Worm (Caenorhabditis elegans) whole organism, L1 larva: ENCODE data around the gene fip-4.

Experiments used
- C16A3.4 ChIP-seq: fragments of 150-350 bp; optimal IDR thresholded peaks from 2 replicates; lab custom pipeline; 2014; ENCODE audit warnings: missing biosample characterization, missing genetic modification characterization
- F16B12.6 ChIP-seq: fragments of 150-350 bp; optimal IDR thresholded peaks from 2 replicates; lab custom pipeline; 2014; ENCODE audit warnings: missing biosample characterization, missing genetic modification characterization
- aha-1 ChIP-seq: fragments of 150-350 bp; optimal IDR thresholded peaks from 2 replicates; lab custom pipeline; 2014; ENCODE audit warnings: missing biosample characterization, missing genetic modification characterization
- blmp-1 ChIP-seq: fragments of 150-350 bp; optimal IDR thresholded peaks from 2 replicates; lab custom pipeline; 2014; ENCODE audit warnings: missing biosample characterization, missing genetic modification characterization
- ceh-82 ChIP-seq, 3 experiments: fragments of 150-350 bp in 1 of 3; sonication (generic microtip) in 2 of 3; optimal IDR thresholded peaks; 2 replicates each; lab custom pipeline; 2014 to 2017; ENCODE audit warnings: missing biosample characterization in 3 of 3, missing genetic modification characterization in 3 of 3
- ces-1 ChIP-seq: fragments of 150-350 bp; optimal IDR thresholded peaks from 2 replicates; lab custom pipeline; 2014; ENCODE audit warnings: missing biosample characterization, missing genetic modification reagents, missing genetic modification characterization
- dpl-1 ChIP-seq, 3 experiments: fragments of 150-350 bp in 2 of 3; sonication (generic microtip) in 1 of 3; optimal IDR thresholded peaks; 2 replicates each; lab custom pipeline; 2014 to 2017; ENCODE audit warnings: missing biosample characterization in 3 of 3, missing genetic modification characterization in 3 of 3, missing genetic modification reagents in 3 of 3
- dsc-1 ChIP-seq: sonication (generic microtip); optimal IDR thresholded peaks from 2 replicates; lab custom pipeline; 2016; ENCODE audit warnings: mild to moderate bottlenecking, missing genetic modification characterization, missing compliant biosample characterization
- efl-1 ChIP-seq, 4 experiments: fragments of 150-350 bp; optimal IDR thresholded peaks in 3 of 4; peaks in 1 of 4; 1 replicate in 1 of 4; 2 replicates in 3 of 4; lab custom pipeline; 2014; ENCODE audit warnings: missing biosample characterization in 2 of 4, missing genetic modification characterization in 2 of 4, missing genetic modification reagents in 2 of 4
- elt-2 ChIP-seq: sonication (generic microtip); optimal IDR thresholded peaks from 2 replicates; lab custom pipeline; 2016; ENCODE audit warnings: missing genetic modification characterization, mild to moderate bottlenecking, inconsistent platforms, missing compliant biosample characterization, missing genetic modification reagents
- elt-3 ChIP-seq, 6 experiments: fragments of 150-350 bp in 1 of 6; sonication (generic microtip); optimal IDR thresholded peaks; 2 replicates each; lab custom pipeline; 2017 to 2018; ENCODE audit warnings: missing biosample characterization in 6 of 6, missing genetic modification characterization in 6 of 6, inconsistent platforms in 1 of 6
- grh-1 ChIP-seq: fragments of 200-800 bp; sonication (Bioruptor generic); IDR thresholded peaks from 2 replicates; pipeline ENCODE4 v1.3.6; 2022; ENCODE audit warnings: missing genetic modification reagents, missing genetic modification characterization, missing compliant biosample characterization
- hlh-17 ChIP-seq: fragments of 200-800 bp; sonication (Bioruptor generic); optimal IDR thresholded peaks from 2 replicates; lab custom pipeline; 2018; ENCODE audit warnings: missing genetic modification characterization, mild to moderate bottlenecking, missing compliant biosample characterization, moderate library complexity, borderline replicate concordance
- irx-1 ChIP-seq: sonication (generic microtip); optimal IDR thresholded peaks from 2 replicates; lab custom pipeline; 2016; ENCODE audit warnings: missing genetic modification characterization, missing compliant biosample characterization
- lin-14 ChIP-seq: fragments of 200-800 bp; sonication (Bioruptor generic); optimal IDR thresholded peaks from 2 replicates; lab custom pipeline; 2018; ENCODE audit warnings: mild to moderate bottlenecking, missing genetic modification characterization, moderate library complexity, missing compliant biosample characterization
- lin-35 ChIP-seq, 2 experiments: fragments of 150-350 bp; optimal IDR thresholded peaks; 2 replicates each; lab custom pipeline; 2014; ENCODE audit warnings: missing biosample characterization in 2 of 2, missing genetic modification characterization in 2 of 2, missing genetic modification reagents in 2 of 2
- lsy-2 ChIP-seq, 2 experiments: fragments of 150-350 bp; optimal IDR thresholded peaks; 2 replicates each; lab custom pipeline; 2014; ENCODE audit warnings: missing biosample characterization in 2 of 2, missing genetic modification characterization in 2 of 2
- mab-9 ChIP-seq: fragments of 200-800 bp; sonication (Bioruptor generic); IDR thresholded peaks from 2 replicates; pipeline ENCODE4 v1.3.6; 2022; ENCODE audit warnings: missing genetic modification reagents, missing genetic modification characterization, missing compliant biosample characterization
- mdl-1 ChIP-seq, 2 experiments: fragments of 150-350 bp; optimal IDR thresholded peaks; 2 replicates each; lab custom pipeline; 2014 to 2017; ENCODE audit warnings: missing biosample characterization in 2 of 2, missing genetic modification characterization in 2 of 2, inconsistent platforms in 1 of 2
- mep-1 ChIP-seq: fragments of 150-350 bp; optimal IDR thresholded peaks from 2 replicates; lab custom pipeline; 2014; ENCODE audit warnings: missing biosample characterization, missing genetic modification characterization
- nhr-11 ChIP-seq: fragments of 150-350 bp; optimal IDR thresholded peaks from 2 replicates; lab custom pipeline; 2014; ENCODE audit warnings: missing biosample characterization, missing genetic modification characterization
- nhr-19 ChIP-seq: fragments of 200-800 bp; sonication (Bioruptor generic); conservative IDR thresholded peaks from 2 replicates; pipeline ENCODE4 v1.3.6; 2022; ENCODE audit warnings: missing genetic modification characterization, missing compliant biosample characterization
- nhr-20 ChIP-seq: sonication (generic microtip); optimal IDR thresholded peaks from 2 replicates; lab custom pipeline; 2016; ENCODE audit warnings: mild to moderate bottlenecking, missing genetic modification characterization, missing compliant biosample characterization
- nhr-47 ChIP-seq: sonication (generic microtip); optimal IDR thresholded peaks from 2 replicates; lab custom pipeline; 2016; ENCODE audit warnings: mild to moderate bottlenecking, missing genetic modification characterization, moderate library complexity, missing compliant biosample characterization
- nhr-71 ChIP-seq: sonication (generic microtip); optimal IDR thresholded peaks from 2 replicates; lab custom pipeline; 2016; ENCODE audit warnings: mild to moderate bottlenecking, missing genetic modification characterization, moderate library complexity, missing compliant biosample characterization
- nhr-77 ChIP-seq: fragments of 150-350 bp; optimal IDR thresholded peaks from 2 replicates; lab custom pipeline; 2014; ENCODE audit warnings: missing biosample characterization, missing genetic modification characterization
- nhr-85 ChIP-seq: sonication (generic microtip); peaks from one replicate; lab custom pipeline; 2016; ENCODE audit warnings: missing genetic modification characterization, inconsistent platforms, missing compliant biosample characterization
- nhr-90 ChIP-seq: sonication (generic microtip); optimal IDR thresholded peaks from 2 replicates; lab custom pipeline; 2016; ENCODE audit warnings: mild to moderate bottlenecking, missing genetic modification characterization, missing compliant biosample characterization; ENCODE audit not compliant: poor library complexity
- rnt-1 ChIP-seq: sonication (generic microtip); optimal IDR thresholded peaks from 2 replicates; lab custom pipeline; 2016; ENCODE audit warnings: mild to moderate bottlenecking, missing genetic modification characterization, moderate library complexity, missing compliant biosample characterization
- snu-23 ChIP-seq: sonication (generic microtip); optimal IDR thresholded peaks from 2 replicates; lab custom pipeline; 2016; ENCODE audit warnings: missing genetic modification characterization, missing compliant biosample characterization
- sup-37 ChIP-seq: fragments of 200-800 bp; sonication (Bioruptor generic); optimal IDR thresholded peaks from 2 replicates; lab custom pipeline; 2018; ENCODE audit warnings: mild to moderate bottlenecking, missing genetic modification characterization, missing compliant biosample characterization
- unc-130 ChIP-seq: fragments of 150-350 bp; optimal IDR thresholded peaks from 2 replicates; lab custom pipeline; 2017; ENCODE audit warnings: missing biosample characterization, missing genetic modification characterization, inconsistent platforms
- unc-62 ChIP-seq: fragments of 150-350 bp; optimal IDR thresholded peaks from 2 replicates; lab custom pipeline; 2014; ENCODE audit warnings: missing biosample characterization, missing genetic modification reagents, missing genetic modification characterization
- unc-86 ChIP-seq: sonication (generic microtip); optimal IDR thresholded peaks from 2 replicates; lab custom pipeline; 2016; ENCODE audit warnings: missing genetic modification characterization, missing compliant biosample characterization
- ztf-11 ChIP-seq, 2 experiments: sonication (generic microtip); optimal IDR thresholded peaks; 2 replicates each; lab custom pipeline; 2016 to 2017; ENCODE audit warnings: missing genetic modification characterization in 2 of 2, missing biosample characterization in 1 of 2, missing compliant biosample characterization in 1 of 2
- ztf-4 ChIP-seq: fragments of 150-350 bp; optimal IDR thresholded peaks from 2 replicates; lab custom pipeline; 2014; ENCODE audit warnings: missing biosample characterization, missing genetic modification characterization

fip-4 gene

ce11 chrV:8610633-8611404, at the start of gene fip-4:
TSS of gene fip-4 (minus strand) at chrV:8611268.
- TF ChIP-seq unc-86 (no peak), dpl-1 (GFP tag; optimal IDR thresholded peaks at IDR 0.05; lab: Kevin White, UChicago) (peak in 1 of 3 experiments; percentile 2), dsc-1 (tag; lab: Kevin White, UChicago) (no peak), nhr-77 (no peak), hlh-17 (GFP tag; lab: Kevin White, UChicago) (no peak), lin-35 (GFP tag; optimal IDR thresholded peaks at IDR 0.05; lab: Kevin White, UChicago) (peak in 1 of 2 experiments; percentile 61), nhr-90 (tag; lab: Kevin White, UChicago) (peak; percentile 26), lin-14 (GFP tag; lab: Kevin White, UChicago) (peak; percentile 83), C16A3.4 (tag; lab: Kevin White, UChicago) (peak; percentile 31), unc-130 (tag; lab: Kevin White, UChicago) (peak; percentile 59), F16B12.6 (tag; lab: Kevin White, UChicago) (no peak), ces-1 (no peak), mab-9 (GFP tag; lab: Robert Waterston, UW) (no peak), nhr-85 (peak; percentile 87), efl-1 (optimal IDR thresholded peaks at IDR 0.05; lab: Kevin White, UChicago) (no peak), efl-1 (GFP tag; optimal IDR thresholded peaks at IDR 0.05 in 1 of 2; lab: Kevin White, UChicago) (peak in 1 of 2 experiments; percentile 80), nhr-11 (tag; lab: Kevin White, UChicago) (no peak), sup-37 (GFP tag; lab: Kevin White, UChicago) (no peak), nhr-20 (tag; lab: Kevin White, UChicago) (peak; percentile 61), nhr-47 (tag; lab: Kevin White, UChicago) (peak; percentile 43), lsy-2 (tag; optimal IDR thresholded peaks at IDR 0.05; lab: Kevin White, UChicago) (peak; percentile 6 to 30), nhr-71 (tag; lab: Kevin White, UChicago) (peak; percentile 52), irx-1 (tag; lab: Kevin White, UChicago) (peak; percentile 7), nhr-19 (GFP tag; lab: Robert Waterston, UW) (peak; percentile 63), blmp-1 (peak; percentile 99), mep-1 (peak; percentile 24), ztf-11 (tag; optimal IDR thresholded peaks at IDR 0.05; lab: Kevin White, UChicago) (peak in 1 of 2 experiments; percentile 2), mdl-1 (tag; optimal IDR thresholded peaks at IDR 0.05; lab: Kevin White, UChicago) (peak in 1 of 2 experiments; percentile 77), grh-1 (GFP tag; lab: Robert Waterston, UW) (0 out of 2 replicates have a peak, but pooled peaks have one; percentile 42), ceh-82 (tag; optimal IDR thresholded peaks at IDR 0.05; lab: Kevin White, UChicago) (peak in 1 of 3 experiments; percentile 29), snu-23 (GFP tag; lab: Kevin White, UChicago) (peak; percentile 56), elt-2 (tag; lab: Kevin White, UChicago) (peak; percentile 60), elt-3 (tag; optimal IDR thresholded peaks at IDR 0.05; lab: Kevin White, UChicago) (peak in 3 of 6 experiments; percentile 7 to 75 (median 49)), ztf-4 (tag; lab: Kevin White, UChicago) (peak; percentile 22)

- peak; percentile 73 for TF ChIP-seq blmp-1
- TF ChIP-seq rnt-1 (tag; lab: Kevin White, UChicago), result peak; percentile 22
- no peak for TF ChIP-seq nhr-11 (tag; lab: Kevin White, UChicago)
- TF ChIP-seq nhr-71 (tag; lab: Kevin White, UChicago), result peak; percentile 1
- no peak for TF ChIP-seq efl-1 (optimal IDR thresholded peaks at IDR 0.05; lab: Kevin White, UChicago)
- TF ChIP-seq efl-1 (GFP tag; optimal IDR thresholded peaks at IDR 0.05 in 1 of 2; lab: Kevin White, UChicago), result peak in 1 of 2 experiments; percentile 82
- peak; percentile 41 for TF ChIP-seq lin-14 (GFP tag; lab: Kevin White, UChicago)
- TF ChIP-seq unc-62 (GFP tag; lab: Kevin White, UChicago), result no peak
- no peak for TF ChIP-seq aha-1 (tag; lab: Kevin White, UChicago)
- no peak for TF ChIP-seq irx-1 (tag; lab: Kevin White, UChicago)
- peak; percentile 73 for TF ChIP-seq nhr-85
Observed at ce11 chrV:8660475-8660874, 49.4 kb upstream of the fip-4 start.
